Fruit fly (Drosophila melanogaster) whole organism, embryonic: ENCODE data around the gene Ltn1.

Experiments used
- CG1233 ChIP-seq: fragments of 200-800 bp; sonication (Bioruptor generic); optimal IDR thresholded peaks from 4 replicates; lab custom pipeline; 2018; ENCODE audit warnings: missing biosample characterization, mild to moderate bottlenecking, missing genetic modification characterization
- CG13424 ChIP-seq: fragments of 200-800 bp; sonication (Bioruptor generic); optimal IDR thresholded peaks from 2 replicates; lab custom pipeline; 2019; ENCODE audit warnings: missing biosample characterization, mild to moderate bottlenecking, missing genetic modification characterization, moderate library complexity
- CG17361 ChIP-seq: fragments of 200-800 bp; sonication (Bioruptor generic); IDR thresholded peaks from 3 replicates; pipeline ENCODE4 v1.3.6; 2022; ENCODE audit warnings: missing biosample characterization, missing genetic modification characterization
- CG18011 ChIP-seq: fragments of 200-800 bp; sonication (Bioruptor generic); optimal IDR thresholded peaks from 2 replicates; lab custom pipeline; 2017; ENCODE audit warnings: missing biosample characterization, missing genetic modification characterization, mild to moderate bottlenecking, moderate library complexity, missing genotype
- CG18599 ChIP-seq: fragments of 200-800 bp; sonication (Bioruptor generic); optimal IDR thresholded peaks from 3 replicates; lab custom pipeline; 2017; ENCODE audit warnings: missing biosample characterization, missing genetic modification characterization, mild to moderate bottlenecking, moderate library complexity, missing genetic modification reagents
- CG3065 ChIP-seq: fragments of 200-800 bp; sonication (Bioruptor generic); optimal IDR thresholded peaks from 2 replicates; lab custom pipeline; 2016; ENCODE audit warnings: missing biosample characterization, missing genetic modification characterization
- CG32772 ChIP-seq: fragments of 200-800 bp; sonication (Bioruptor generic); IDR thresholded peaks from 2 replicates; pipeline ENCODE4 v1.3.6; 2022; ENCODE audit warnings: missing biosample characterization, missing genetic modification characterization
- CG42726 ChIP-seq: fragments of 200-800 bp; sonication (Bioruptor generic); IDR thresholded peaks from 2 replicates; pipeline ENCODE4 v1.3.6; 2022; ENCODE audit warnings: missing biosample characterization, missing genetic modification characterization; ENCODE audit not compliant: partially characterized antibody
- CG4328 ChIP-seq: fragments of 200-800 bp; sonication (Bioruptor generic); optimal IDR thresholded peaks from 3 replicates; lab custom pipeline; 2017; ENCODE audit warnings: missing biosample characterization, missing genetic modification reagents, missing genetic modification characterization
- CG4404 ChIP-seq: fragments of 200-800 bp; sonication (Bioruptor generic); IDR thresholded peaks from 2 replicates; pipeline ENCODE4 v1.3.6; 2022; ENCODE audit warnings: missing biosample characterization, missing genetic modification characterization
- CG8924 ChIP-seq: fragments of 200-800 bp; optimal IDR thresholded peaks from 3 replicates; lab custom pipeline; 2019; ENCODE audit warnings: missing biosample characterization, mild to moderate bottlenecking, missing genetic modification characterization, moderate library complexity
- CoRest ChIP-seq: fragments of 200-800 bp; sonication (Bioruptor generic); optimal IDR thresholded peaks from 3 replicates; lab custom pipeline; 2018; ENCODE audit warnings: missing biosample characterization, mild to moderate bottlenecking, missing genetic modification characterization, moderate library complexity
- D19A ChIP-seq: fragments of 200-800 bp; optimal IDR thresholded peaks from 3 replicates; lab custom pipeline; 2019; ENCODE audit warnings: missing biosample characterization, mild to moderate bottlenecking, missing genetic modification characterization, moderate library complexity
- Dad ChIP-seq: fragments of 200-800 bp; sonication (Bioruptor generic); optimal IDR thresholded peaks from 3 replicates; lab custom pipeline; 2016; ENCODE audit warnings: missing biosample characterization, missing genetic modification characterization
- Dbx ChIP-seq: fragments of 200-800 bp; sonication (Bioruptor generic); IDR thresholded peaks from 3 replicates; pipeline ENCODE4 v1.3.6; 2022; ENCODE audit warnings: missing biosample characterization, missing genetic modification characterization
- Dp ChIP-seq: fragments of 200-800 bp; sonication (Bioruptor generic); optimal IDR thresholded peaks from 2 replicates; lab custom pipeline; 2018; ENCODE audit warnings: missing biosample characterization, mild to moderate bottlenecking, missing genetic modification characterization, moderate library complexity
- Fer2 ChIP-seq: fragments of 200-800 bp; sonication (Bioruptor generic); optimal IDR thresholded peaks from 2 replicates; lab custom pipeline; 2018; ENCODE audit warnings: missing biosample characterization, mild to moderate bottlenecking, missing genetic modification characterization, moderate library complexity
- HmgZ ChIP-seq: fragments of 200-800 bp; sonication (Bioruptor generic); optimal IDR thresholded peaks from 2 replicates; lab custom pipeline; 2018; ENCODE audit warnings: missing biosample characterization, mild to moderate bottlenecking, missing genetic modification characterization
- Max ChIP-seq: fragments of 200-800 bp; sonication (Bioruptor generic); optimal IDR thresholded peaks from 2 replicates; lab custom pipeline; 2016; ENCODE audit warnings: missing biosample characterization, mild to moderate bottlenecking, missing genetic modification characterization
- Nf-YB ChIP-seq: fragments of 200-800 bp; sonication (Bioruptor generic); optimal IDR thresholded peaks from 3 replicates; lab custom pipeline; 2019; ENCODE audit warnings: missing biosample characterization, mild to moderate bottlenecking, missing genetic modification characterization, moderate library complexity
- Nf-YC ChIP-seq: fragments of 200-800 bp; optimal IDR thresholded peaks from 3 replicates; lab custom pipeline; 2019; ENCODE audit warnings: missing biosample characterization, mild to moderate bottlenecking, missing genetic modification characterization, moderate library complexity
- NfI ChIP-seq: fragments of 200-800 bp; sonication (Bioruptor generic); optimal IDR thresholded peaks from 3 replicates; lab custom pipeline; 2018; ENCODE audit warnings: missing biosample characterization, mild to moderate bottlenecking, missing genetic modification characterization, moderate library complexity
- Sry-δ ChIP-seq: fragments of 200-800 bp; sonication (Bioruptor generic); optimal IDR thresholded peaks from 2 replicates; lab custom pipeline; 2016; ENCODE audit warnings: missing biosample characterization, missing genetic modification characterization
- Stat92E ChIP-seq, 3 experiments: fragments of >200 bp in 2 of 3; fragments of 200-800 bp in 1 of 3; sonication (Bioruptor generic) in 1 of 3; optimal IDR thresholded peaks; 2 replicates each; lab custom pipeline; 2017 to 2019; ENCODE audit warnings: missing biosample characterization in 3 of 3, missing genetic modification characterization in 3 of 3, mild to moderate bottlenecking in 1 of 3, moderate library complexity in 1 of 3
- YL-1 ChIP-seq: fragments of 200-800 bp; sonication (Bioruptor generic); optimal IDR thresholded peaks from 3 replicates; lab custom pipeline; 2017; ENCODE audit warnings: missing biosample characterization, mild to moderate bottlenecking, missing genetic modification characterization
- bcd ChIP-seq: fragments of 200-800 bp; sonication (Bioruptor generic); optimal IDR thresholded peaks from 2 replicates; lab custom pipeline; 2017; ENCODE audit warnings: missing biosample characterization, mild to moderate bottlenecking, missing genetic modification characterization
- bigmax ChIP-seq: fragments of 200-800 bp; sonication (Bioruptor generic); optimal IDR thresholded peaks from 2 replicates; lab custom pipeline; 2018; ENCODE audit warnings: missing biosample characterization, mild to moderate bottlenecking, missing genetic modification characterization
- corto ChIP-seq: fragments of 200-800 bp; sonication (Bioruptor generic); optimal IDR thresholded peaks from 2 replicates; lab custom pipeline; 2016; ENCODE audit warnings: missing biosample characterization, mild to moderate bottlenecking, missing genetic modification characterization, moderate library complexity
- crol ChIP-seq: fragments of 200-800 bp; sonication (Bioruptor generic); IDR thresholded peaks from 2 replicates; pipeline ENCODE4 v1.3.6; 2022; ENCODE audit warnings: missing biosample characterization, missing genetic modification characterization
- dmrt11E ChIP-seq: fragments of 200-800 bp; sonication (Bioruptor generic); optimal IDR thresholded peaks from 3 replicates; lab custom pipeline; 2018; ENCODE audit warnings: missing biosample characterization, mild to moderate bottlenecking, missing genetic modification characterization, moderate library complexity
- fd3F ChIP-seq: fragments of 200-800 bp; sonication (Bioruptor generic); optimal IDR thresholded peaks from 2 replicates; lab custom pipeline; 2018; ENCODE audit warnings: missing biosample characterization, mild to moderate bottlenecking, missing genetic modification characterization, moderate library complexity
- fd96Cb ChIP-seq: fragments of 200-800 bp; sonication (Bioruptor generic); optimal IDR thresholded peaks from 2 replicates; lab custom pipeline; 2018; ENCODE audit warnings: missing biosample characterization, mild to moderate bottlenecking, missing genetic modification characterization, moderate library complexity
- jing ChIP-seq: fragments of 200-800 bp; sonication (Bioruptor generic); optimal IDR thresholded peaks from 2 replicates; lab custom pipeline; 2018; ENCODE audit warnings: missing biosample characterization, mild to moderate bottlenecking, missing genetic modification characterization
- kni ChIP-seq: fragments of 200-800 bp; sonication (Bioruptor generic); optimal IDR thresholded peaks from 3 replicates; lab custom pipeline; 2017; ENCODE audit warnings: mild to moderate bottlenecking, missing biosample characterization, missing genetic modification reagents, missing genetic modification characterization
- lola ChIP-seq, 3 experiments: fragments of >200 bp in 2 of 3; fragments of 200-800 bp in 1 of 3; sonication (Bioruptor generic) in 1 of 3; optimal IDR thresholded peaks; 2 replicates each; lab custom pipeline; 2017 to 2019; ENCODE audit warnings: missing biosample characterization in 3 of 3, missing genetic modification characterization in 3 of 3, mild to moderate bottlenecking in 1 of 3, moderate library complexity in 1 of 3
- nerfin-2 ChIP-seq: fragments of 200-800 bp; sonication (Bioruptor generic); IDR thresholded peaks from 2 replicates; pipeline ENCODE4 v1.3.6; 2022; ENCODE audit warnings: missing biosample characterization, missing genetic modification characterization; ENCODE audit not compliant: partially characterized antibody
- oc ChIP-seq: fragments of 200-800 bp; sonication (Bioruptor generic); optimal IDR thresholded peaks from 2 replicates; lab custom pipeline; 2018; ENCODE audit warnings: missing biosample characterization, mild to moderate bottlenecking, missing genetic modification characterization, moderate library complexity
- pan ChIP-seq, 4 experiments: fragments of >200 bp in 3 of 4; fragments of 200-800 bp in 1 of 4; sonication (Bioruptor generic) in 1 of 4; optimal IDR thresholded peaks in 3 of 4; IDR thresholded peaks in 1 of 4; 2 replicates each; pipeline versions ENCODE4 v1.3.6 to Lab custom; 2017 to 2022; ENCODE audit warnings: missing biosample characterization in 2 of 4, missing genetic modification characterization in 2 of 4, mixed read lengths in 1 of 4
- pfk ChIP-seq: fragments of 200-800 bp; sonication (Bioruptor generic); optimal IDR thresholded peaks from 2 replicates; lab custom pipeline; 2018; ENCODE audit warnings: missing biosample characterization, mild to moderate bottlenecking, missing genetic modification characterization, moderate library complexity
- prd ChIP-seq, 3 experiments: fragments of >200 bp in 2 of 3; fragments of 200-800 bp in 1 of 3; sonication (Bioruptor generic) in 1 of 3; optimal IDR thresholded peaks in 2 of 3; IDR thresholded peaks in 1 of 3; 2 replicates in 2 of 3; 3 replicates in 1 of 3; pipeline versions ENCODE4 v1.3.6 to Lab custom; 2017 to 2022; ENCODE audit warnings: missing biosample characterization in 1 of 3, missing genetic modification characterization in 1 of 3
- run ChIP-seq: fragments of 200-800 bp; sonication (Bioruptor generic); optimal IDR thresholded peaks from 3 replicates; lab custom pipeline; 2018; ENCODE audit warnings: missing biosample characterization, mild to moderate bottlenecking, missing genetic modification characterization
- sna ChIP-seq: fragments of 200-800 bp; sonication (Bioruptor generic); IDR thresholded peaks from 2 replicates; pipeline ENCODE4 v1.3.6; 2022; ENCODE audit warnings: missing biosample characterization, missing genetic modification characterization; ENCODE audit not compliant: partially characterized antibody
- stc ChIP-seq: fragments of 200-800 bp; sonication (Bioruptor generic); IDR thresholded peaks from 2 replicates; pipeline ENCODE4 v1.3.6; 2022; ENCODE audit warnings: missing biosample characterization, missing genetic modification characterization
- unpg ChIP-seq: fragments of 200-800 bp; sonication (Bioruptor generic); optimal IDR thresholded peaks from 3 replicates; lab custom pipeline; 2018; ENCODE audit warnings: missing biosample characterization, mild to moderate bottlenecking, missing genetic modification characterization, moderate library complexity
- zen ChIP-seq: fragments of 200-800 bp; sonication (Bioruptor generic); optimal IDR thresholded peaks from 3 replicates; lab custom pipeline; 2018; ENCODE audit warnings: missing biosample characterization, mild to moderate bottlenecking, missing genetic modification characterization, moderate library complexity
- zf30C ChIP-seq: fragments of 200-800 bp; sonication (Bioruptor generic); optimal IDR thresholded peaks from 3 replicates; lab custom pipeline; 2018; ENCODE audit warnings: missing biosample characterization, mild to moderate bottlenecking, missing genetic modification characterization

Gene Ltn1

dm6 chr3L:19557197-19557995 is 5.3 kb upstream of the Ltn1 start (continued):
- peak; percentile 11 for TF ChIP-seq CG13424 (tag; lab: Kevin White, UChicago)
- no peak for TF ChIP-seq unpg (GFP tag; lab: Kevin White, UChicago)
- TF ChIP-seq CG3065 (GFP tag; lab: Kevin White, UChicago), result no peak
- TF ChIP-seq HmgZ (tag; lab: Kevin White, UChicago), result no peak
- TF ChIP-seq oc (tag; lab: Kevin White, UChicago), result no peak
- TF ChIP-seq run (tag; lab: Kevin White, UChicago), result no peak
- no peak for TF ChIP-seq pfk (GFP tag; lab: Kevin White, UChicago)
- TF ChIP-seq CG8924 (tag; lab: Kevin White, UChicago), result peak; percentile 51
- TF ChIP-seq sna (GFP tag; lab: Robert Waterston, UW), result no peak
- TF ChIP-seq kni (GFP tag; lab: Kevin White, UChicago), result no peak
- TF ChIP-seq Sry-δ (GFP tag; lab: Kevin White, UChicago), result no peak
- TF ChIP-seq CoRest, result peak; percentile 50
- no peak for TF ChIP-seq prd (optimal IDR thresholded peaks at IDR 0.05; lab: Kevin White, UChicago)
- peak; percentile 31; the same call in 1 of the 3 replicates for TF ChIP-seq prd (GFP tag; IDR thresholded peaks at IDR 0.05; lab: Robert Waterston, UW)
- TF ChIP-seq bcd (GFP tag; lab: Kevin White, UChicago), result no peak
- peak in 1 of 3 experiments; percentile 91 for TF ChIP-seq lola (GFP tag; optimal IDR thresholded peaks at IDR 0.05; lab: Kevin White, UChicago)
- TF ChIP-seq CG17361, result peak; percentile 77
- peak; percentile 45 for TF ChIP-seq CG4404 (GFP tag; lab: Robert Waterston, UW)
- peak; percentile 53 for TF ChIP-seq zen (tag; lab: Kevin White, UChicago)
- TF ChIP-seq Dp (GFP tag; lab: Kevin White, UChicago), result no peak
- TF ChIP-seq CG18599, result no peak
- TF ChIP-seq Fer2, result no peak
- no peak for TF ChIP-seq bigmax (GFP tag; lab: Kevin White, UChicago)
- TF ChIP-seq D19A (tag; lab: Kevin White, UChicago), result peak; percentile 38
- TF ChIP-seq nerfin-2, result no peak
- no peak for TF ChIP-seq stc (GFP tag; lab: Robert Waterston, UW)
- TF ChIP-seq pan (optimal IDR thresholded peaks at IDR 0.05; lab: Kevin White, UChicago), result no peak
- no peak for TF ChIP-seq pan (GFP tag; optimal IDR thresholded peaks at IDR 0.05 in 1 of 2, IDR thresholded peaks at IDR 0.05 in 1 of 2)
- TF ChIP-seq corto, result peak; percentile 52
- no peak for TF ChIP-seq CG4328 (GFP tag; lab: Kevin White, UChicago)
- no peak for TF ChIP-seq CG32772 (GFP tag; lab: Robert Waterston, UW)
- no peak for TF ChIP-seq CG42726
- no peak for TF ChIP-seq jing
- TF ChIP-seq dmrt11E (tag; lab: Kevin White, UChicago), result peak; percentile 88
- TF ChIP-seq Dad, result no peak
- TF ChIP-seq zf30C (GFP tag; lab: Kevin White, UChicago), result no peak
- no peak for TF ChIP-seq Dbx
- TF ChIP-seq CG1233, result peak; percentile 41
- peak in 1 of 3 experiments; percentile 9 for TF ChIP-seq Stat92E (GFP tag; optimal IDR thresholded peaks at IDR 0.05; lab: Kevin White, UChicago)
- TF ChIP-seq NfI, result no peak
- no peak for TF ChIP-seq fd3F
- peak; percentile 25 for TF ChIP-seq fd96Cb (tag; lab: Kevin White, UChicago)
- no peak for TF ChIP-seq YL-1 (GFP tag; lab: Kevin White, UChicago)
- no peak for TF ChIP-seq CG18011 (GFP tag; lab: Kevin White, UChicago)
- no peak for TF ChIP-seq crol
- no peak for TF ChIP-seq Nf-YC (tag; lab: Kevin White, UChicago)
- no peak for TF ChIP-seq Max
- peak; percentile 47 for TF ChIP-seq Nf-YB (GFP tag; lab: Kevin White, UChicago)
